Worm (Caenorhabditis elegans): ENCODE results near the gene F14F8.8.

F14F8.8 gene

DNA sequence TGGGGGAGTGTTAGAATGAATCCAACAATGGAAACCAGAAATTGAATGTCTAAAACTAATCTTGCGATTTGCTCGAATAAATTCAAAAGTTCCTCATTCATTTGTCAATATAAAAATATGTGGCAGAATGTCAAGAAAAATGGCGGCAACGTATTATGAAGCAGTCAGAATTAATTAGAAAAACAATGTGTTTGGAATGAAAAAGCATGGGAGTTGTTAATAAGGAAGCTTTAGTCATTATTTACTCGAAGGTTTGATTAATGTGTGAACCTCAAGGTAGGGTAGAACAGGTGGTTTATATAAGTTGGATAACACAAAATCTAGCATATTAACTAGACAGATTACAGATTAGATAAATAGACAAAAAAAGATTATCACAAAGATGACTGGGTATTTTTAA is 33.9 kb downstream of the F14F8.8 start, which contains the start of gene srw-76 (continued):
- no peak for TF ChIP-seq lsy-27 (tag; optimal IDR thresholded peaks at IDR 0.05; ENCODE audit: borderline replicate concordance, insufficient read depth)
- TF ChIP-seq atf-7 (tag; optimal IDR thresholded peaks at IDR 0.05): no peak
- no peak for TF ChIP-seq dpl-1 (GFP tag; optimal IDR thresholded peaks at IDR 0.05)
- no peak for TF ChIP-seq lin-40 (tag; optimal IDR thresholded peaks at IDR 0.05)

DNA sequence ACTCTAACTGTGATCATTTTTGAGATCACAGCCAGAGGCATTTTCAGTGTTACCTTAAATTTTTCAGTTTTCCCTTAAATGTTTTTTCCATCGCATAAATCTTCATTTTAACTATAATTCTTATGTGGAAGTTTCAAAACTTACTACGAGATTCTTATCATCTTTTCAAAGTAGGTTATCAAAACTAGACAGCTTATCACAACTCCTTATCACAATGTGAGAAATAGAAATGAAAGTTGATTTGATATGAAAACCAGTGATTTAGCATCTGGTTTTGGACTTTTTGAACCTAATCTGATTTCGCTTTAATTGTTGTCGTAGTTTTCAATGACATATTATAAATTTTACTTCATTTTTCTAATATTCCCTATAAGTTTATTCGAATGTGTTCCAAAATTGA is 36.2 kb downstream of the F14F8.8 start, which contains the start of gene mltn-11:
Gene mltn-11 (plus strand): TSS at position 276 of the 400 bp plus-strand sequence.
- TF ChIP-seq attf-5 (GFP tag; optimal IDR thresholded peaks at IDR 0.05): no peak
- no peak for TF ChIP-seq aptf-2 (GFP tag; conservative IDR thresholded peaks at IDR 0.05)

DNA sequence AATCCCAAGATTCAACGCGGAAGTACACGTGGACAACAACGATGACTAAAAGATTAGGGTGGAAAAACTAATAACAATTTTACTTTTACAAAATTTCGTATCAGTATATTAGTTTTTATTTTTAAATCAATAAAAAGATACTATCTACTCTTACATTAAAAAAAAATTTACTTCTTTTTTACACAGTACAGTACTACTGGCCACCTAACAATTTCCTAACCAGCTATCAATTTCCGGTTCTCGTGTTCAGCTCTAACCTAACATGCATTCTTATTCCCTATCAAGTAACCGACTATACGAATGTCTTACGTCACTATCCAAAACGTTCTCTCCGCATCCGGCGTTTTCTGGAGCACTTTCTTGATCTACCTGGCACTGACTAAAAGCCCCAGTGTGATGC is 42.5 kb downstream of the F14F8.8 start, which contains the start of gene srd-21:
Gene srd-21 (plus strand): TSS at position 301 of the 400 bp plus-strand sequence.
- TF ChIP-seq Y95B8A.8 (GFP tag; IDR thresholded peaks at IDR 0.05) (no peak), F57A8.1 (GFP tag; optimal IDR thresholded peaks at IDR 0.05) (no peak), Y56A3A.18 (GFP tag; IDR thresholded peaks at IDR 0.05) (no peak), ama-1 (optimal IDR thresholded peaks at IDR 0.05) (no peak), ama-1 (GFP tag; optimal IDR thresholded peaks at IDR 0.05) (no peak), lsy-27 (tag; optimal IDR thresholded peaks at IDR 0.05; ENCODE audit: borderline replicate concordance, insufficient read depth) (no peak), attf-3 (GFP tag; conservative IDR thresholded peaks at IDR 0.05) (no peak), nhr-90 (tag; optimal IDR thresholded peaks at IDR 0.05) (no peak), F10E7.11 (tag; optimal IDR thresholded peaks at IDR 0.05) (no peak), ets-4 (GFP tag; optimal IDR thresholded peaks at IDR 0.05) (no peak), F23B12.7 (tag; optimal IDR thresholded peaks at IDR 0.05; ENCODE audit: insufficient read depth) (no peak), lin-40 (tag; optimal IDR thresholded peaks at IDR 0.05) (no peak), madf-3 (GFP tag; IDR thresholded peaks at IDR 0.05) (no peak), repo-1 (tag; optimal IDR thresholded peaks at IDR 0.05) (no peak), K11D2.4 (GFP tag; IDR thresholded peaks at IDR 0.05) (no peak), madf-8 (GFP tag; conservative IDR thresholded peaks at IDR 0.05) (no peak)

ce11 chrV:16628991-16629390 is 43.1 kb downstream of the F14F8.8 start, which contains the start of gene W06G6.2:
TSS of gene W06G6.2 (plus strand) at chrV:16629291.
- no peak for TF ChIP-seq tbp1 (GFP tag; optimal IDR thresholded peaks at IDR 0.05)
- TF ChIP-seq attf-3 (GFP tag; conservative IDR thresholded peaks at IDR 0.05): no peak
- TF ChIP-seq C06A6.2 (GFP tag; conservative IDR thresholded peaks at IDR 0.05): no peak
- no peak for TF ChIP-seq mel-28 (tag; optimal IDR thresholded peaks at IDR 0.05; ENCODE audit: borderline replicate concordance)
- TF ChIP-seq dpl-1 (GFP tag; optimal IDR thresholded peaks at IDR 0.05): no peak
- TF ChIP-seq chd-7 (tag; optimal IDR thresholded peaks at IDR 0.05): no peak
- TF ChIP-seq madf-6 (GFP tag; IDR thresholded peaks at IDR 0.05): no peak
- no peak for TF ChIP-seq efl-1 (GFP tag; optimal IDR thresholded peaks at IDR 0.05)
- no peak for TF ChIP-seq F22D6.2 (tag; optimal IDR thresholded peaks at IDR 0.05)
- TF ChIP-seq attf-5 (GFP tag; optimal IDR thresholded peaks at IDR 0.05): no peak
- TF ChIP-seq egl-44 (GFP tag; IDR thresholded peaks at IDR 0.05): no peak
- TF ChIP-seq C17E4.6 (GFP tag; IDR thresholded peaks at IDR 0.05): no peak
- TF ChIP-seq lir-1 (GFP tag; conservative IDR thresholded peaks at IDR 0.05): no peak
- no peak for TF ChIP-seq ztf-6 (GFP tag; IDR thresholded peaks at IDR 0.05)

ce11 chrV:16627962-16628361 is 44.1 kb downstream of the F14F8.8 start, which contains the start of gene oac-53:
TSS of gene oac-53 (minus strand) at chrV:16627970.
- TF ChIP-seq nhr-80 (tag; optimal IDR thresholded peaks at IDR 0.05) (peak; percentile 59), snpc-1.3 (tag; optimal IDR thresholded peaks at IDR 0.05; ENCODE audit: insufficient read depth) (no peak), nhr-179 (tag; optimal IDR thresholded peaks at IDR 0.05) (no peak), pha-4 (tag; optimal IDR thresholded peaks at IDR 0.05) (no peak), attf-3 (GFP tag; conservative IDR thresholded peaks at IDR 0.05) (no peak), lin-40 (tag; optimal IDR thresholded peaks at IDR 0.05) (no peak), unc-62 (GFP tag; optimal IDR thresholded peaks at IDR 0.05) (no peak)

Measured in whole organism, young adult.